Fruit fly (Drosophila melanogaster) Kc167 (cell line): ENCODE results near the gene Sry-beta.

Experiments used
- Myc ChIP-seq: fragments of >200 bp; optimal IDR thresholded peaks from 2 replicates; lab custom pipeline; 2017; ENCODE audit warnings: missing external identifiers
- Sin3A ChIP-seq: fragments of >200 bp; optimal IDR thresholded peaks from 2 replicates; lab custom pipeline; 2018; ENCODE audit warnings: missing external identifiers
- h ChIP-seq: fragments of >200 bp; optimal IDR thresholded peaks from 3 replicates; lab custom pipeline; 2018; ENCODE audit warnings: missing external identifiers
- insv ChIP-seq: fragments of >200 bp; optimal IDR thresholded peaks from 3 replicates; lab custom pipeline; 2018; ENCODE audit warnings: missing external identifiers
- psq ChIP-seq: fragments of >200 bp; optimal IDR thresholded peaks from 2 replicates; lab custom pipeline; 2017; ENCODE audit warnings: missing external identifiers
- ttk ChIP-seq: sonication (Bioruptor generic); optimal IDR thresholded peaks from 2 replicates; lab custom pipeline; 2017; ENCODE audit warnings: missing external identifiers

dm6 chr3R:30092700-30093044 is 53.2 kb downstream of the Sry-beta start:
- TF ChIP-seq ttk (lab: Kevin White, UChicago) (no peak), insv (lab: Kevin White, UChicago) (no peak), psq (lab: Kevin White, UChicago) (no peak), Myc (no peak), h (no peak), Sin3A (no peak)
